Worm (Caenorhabditis elegans): Measurements from ENCODE around the gene mecr-1.

The mecr-1 gene

DNA sequence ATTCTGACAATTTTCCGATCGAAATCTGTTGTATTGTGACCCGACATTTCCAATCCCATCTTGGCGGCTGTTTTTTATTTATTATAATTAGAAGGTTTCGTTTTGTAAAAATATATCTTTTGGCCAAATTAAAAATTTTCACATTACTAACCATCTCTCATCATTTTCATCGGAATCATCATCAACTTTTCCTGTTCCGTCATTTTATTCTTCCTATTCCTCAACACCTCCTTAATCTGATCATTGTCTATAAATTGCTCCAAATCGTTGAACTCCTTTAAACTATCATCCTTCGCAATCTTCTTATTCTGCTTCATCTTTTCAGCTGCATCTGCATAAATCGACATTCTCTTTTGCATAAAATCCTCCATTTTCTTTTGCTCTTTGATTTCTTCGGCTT lies 44.7 kb downstream of the mecr-1 start:
- TF ChIP-seq F39B2.1 (GFP tag; IDR thresholded peaks at IDR 0.05) (no peak), K12H6.12 (tag; optimal IDR thresholded peaks at IDR 0.05) (no peak), ceh-58 (GFP tag; IDR thresholded peaks at IDR 0.05) (no peak), lsy-27 (tag; optimal IDR thresholded peaks at IDR 0.05; ENCODE audit: borderline replicate concordance, insufficient read depth) (no peak), D2030.7 (GFP tag; IDR thresholded peaks at IDR 0.05) (no peak), F57C9.4 (tag; optimal IDR thresholded peaks at IDR 0.05) (no peak), nhr-179 (tag; optimal IDR thresholded peaks at IDR 0.05) (no peak), rec-8 (tag; optimal IDR thresholded peaks at IDR 0.05) (no peak), xnd-1 (tag; optimal IDR thresholded peaks at IDR 0.05) (no peak), akir-1 (GFP tag; optimal IDR thresholded peaks at IDR 0.05) (no peak), Y95B8A.8 (GFP tag; IDR thresholded peaks at IDR 0.05) (no peak), ceh-79 (tag; optimal IDR thresholded peaks at IDR 0.05) (no peak), ztf-6 (GFP tag; IDR thresholded peaks at IDR 0.05) (no peak), cebp-1 (GFP tag; IDR thresholded peaks at IDR 0.05) (no peak), cebp-1 (tag; optimal IDR thresholded peaks at IDR 0.05) (no peak)

DNA sequence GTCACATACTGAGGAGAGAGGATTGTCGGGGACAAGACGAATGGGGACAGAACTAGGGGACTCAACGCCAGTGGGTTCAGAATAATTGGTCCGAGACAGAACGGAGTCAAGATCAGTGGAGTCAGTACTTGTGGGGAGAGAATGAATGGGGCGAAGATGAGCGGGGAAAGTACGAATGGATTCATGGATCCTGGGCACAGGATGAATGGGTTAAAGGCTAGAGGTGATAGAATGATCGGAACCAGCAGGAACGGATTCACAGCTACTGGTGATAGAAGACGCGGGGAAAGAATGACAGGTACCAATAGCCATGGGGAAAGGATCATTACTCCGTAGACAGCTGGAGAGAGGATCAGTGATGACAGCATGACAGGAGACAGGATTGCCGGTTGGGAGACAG lies 47.5 kb downstream of the mecr-1 start:
- TF ChIP-seq chd-7 (tag; optimal IDR thresholded peaks at IDR 0.05) = no peak
- TF ChIP-seq somi-1 (GFP tag; optimal IDR thresholded peaks at IDR 0.05) = no peak
- TF ChIP-seq ccch-3 (GFP tag; optimal IDR thresholded peaks at IDR 0.05) = no peak

Measured in whole organism, young adult.